Fruit fly (Drosophila melanogaster) whole organism, embryonic: ENCODE data around the gene Mettl4.
A peak's percentile ranks its signal among the peaks of the same experiment; 100 is the strongest.

ENCODE experiments used
- Bgb ChIP-seq: fragments of 200-800 bp; sonication (Bioruptor generic); IDR thresholded peaks from 2 replicates; pipeline ENCODE4 v1.3.6; 2022; ENCODE audit warnings: missing biosample characterization, missing genetic modification characterization; ENCODE audit not compliant: partially characterized antibody
- CG12219 ChIP-seq: fragments of 200-800 bp; sonication (Bioruptor generic); optimal IDR thresholded peaks from 3 replicates; lab custom pipeline; 2018; ENCODE audit warnings: missing biosample characterization, mild to moderate bottlenecking, missing genetic modification characterization
- CG1233 ChIP-seq: fragments of 200-800 bp; sonication (Bioruptor generic); optimal IDR thresholded peaks from 4 replicates; lab custom pipeline; 2018; ENCODE audit warnings: missing biosample characterization, mild to moderate bottlenecking, missing genetic modification characterization
- CG13287 ChIP-seq: fragments of 200-800 bp; sonication (Bioruptor generic); IDR thresholded peaks from 2 replicates; pipeline ENCODE4 v1.3.6; 2022; ENCODE audit warnings: missing biosample characterization, missing genetic modification characterization; ENCODE audit not compliant: partially characterized antibody
- CG15696 ChIP-seq: fragments of 200-800 bp; sonication (Bioruptor generic); optimal IDR thresholded peaks from 2 replicates; lab custom pipeline; 2019; ENCODE audit warnings: missing biosample characterization, mild to moderate bottlenecking, missing genetic modification characterization, moderate library complexity
- CG17385 ChIP-seq: fragments of 200-800 bp; sonication (Bioruptor generic); optimal IDR thresholded peaks from 3 replicates; lab custom pipeline; 2018; ENCODE audit warnings: missing biosample characterization, mild to moderate bottlenecking, missing genetic modification characterization
- CG18476 ChIP-seq: fragments of 200-800 bp; sonication (Bioruptor generic); optimal IDR thresholded peaks from 2 replicates; lab custom pipeline; 2016; ENCODE audit warnings: missing biosample characterization, mild to moderate bottlenecking, missing genetic modification characterization
- CG2120 ChIP-seq: fragments of 200-800 bp; sonication (Bioruptor generic); optimal IDR thresholded peaks from 3 replicates; lab custom pipeline; 2016; ENCODE audit warnings: missing biosample characterization, missing genetic modification characterization
- CG31441 ChIP-seq: fragments of 200-800 bp; sonication (Bioruptor generic); IDR thresholded peaks from 2 replicates; pipeline ENCODE4 v1.3.6; 2022; ENCODE audit warnings: missing biosample characterization, missing genetic modification characterization
- CG7357 ChIP-seq: fragments of 200-800 bp; sonication (Bioruptor generic); IDR thresholded peaks from 3 replicates; pipeline ENCODE4 v1.3.6; 2022; ENCODE audit warnings: missing biosample characterization, missing genetic modification characterization
- CG8924 ChIP-seq: fragments of 200-800 bp; optimal IDR thresholded peaks from 3 replicates; lab custom pipeline; 2019; ENCODE audit warnings: missing biosample characterization, mild to moderate bottlenecking, missing genetic modification characterization, moderate library complexity
- CG9437 ChIP-seq: fragments of 200-800 bp; sonication (Bioruptor generic); optimal IDR thresholded peaks from 2 replicates; lab custom pipeline; 2018; ENCODE audit warnings: missing biosample characterization, mild to moderate bottlenecking, missing genetic modification characterization
- D19A ChIP-seq: fragments of 200-800 bp; optimal IDR thresholded peaks from 3 replicates; lab custom pipeline; 2019; ENCODE audit warnings: missing biosample characterization, mild to moderate bottlenecking, missing genetic modification characterization, moderate library complexity
- D19B ChIP-seq: fragments of 200-800 bp; sonication (Bioruptor generic); optimal IDR thresholded peaks from 2 replicates; lab custom pipeline; 2017; ENCODE audit warnings: missing biosample characterization, mild to moderate bottlenecking, missing genetic modification characterization
- Dek ChIP-seq: fragments of 200-800 bp; sonication (Bioruptor generic); optimal IDR thresholded peaks from 3 replicates; lab custom pipeline; 2019; ENCODE audit warnings: missing biosample characterization, mild to moderate bottlenecking, missing genetic modification characterization, moderate library complexity
- HLH54F ChIP-seq: fragments of 200-800 bp; sonication (Bioruptor generic); optimal IDR thresholded peaks from 3 replicates; lab custom pipeline; 2016; ENCODE audit warnings: missing biosample characterization, missing genetic modification characterization
- Hmr ChIP-seq: fragments of 200-800 bp; sonication (Bioruptor generic); optimal IDR thresholded peaks from 3 replicates; lab custom pipeline; 2017; ENCODE audit warnings: mild to moderate bottlenecking, missing biosample characterization, missing genetic modification reagents, missing genetic modification characterization
- Hsf ChIP-seq: fragments of 200-800 bp; sonication (Bioruptor generic); optimal IDR thresholded peaks from 3 replicates; lab custom pipeline; 2016; ENCODE audit warnings: missing biosample characterization, missing genetic modification characterization
- Mad ChIP-seq: fragments of 200-800 bp; sonication (Bioruptor generic); optimal IDR thresholded peaks from 2 replicates; lab custom pipeline; 2016; ENCODE audit warnings: missing biosample characterization, missing genetic modification characterization
- Med ChIP-seq: fragments of 200-800 bp; sonication (Bioruptor generic); peaks from one replicate; lab custom pipeline; 2016; ENCODE audit warnings: missing biosample characterization, missing genetic modification characterization, mild to moderate bottlenecking, inconsistent platforms, moderate library complexity
- Mrtf ChIP-seq: fragments of 200-800 bp; sonication (Bioruptor generic); IDR thresholded peaks from 3 replicates; pipeline ENCODE4 v1.3.6; 2022; ENCODE audit warnings: missing biosample characterization, missing genetic modification characterization
- Six4 ChIP-seq: fragments of 200-800 bp; sonication (Bioruptor generic); optimal IDR thresholded peaks from 2 replicates; lab custom pipeline; 2016; ENCODE audit warnings: missing biosample characterization, missing genetic modification characterization
- Taf1 ChIP-seq: fragments of 200-800 bp; sonication (Bioruptor generic); IDR thresholded peaks from 2 replicates; pipeline ENCODE4 v1.3.6; 2022; ENCODE audit warnings: missing biosample characterization, missing genetic modification characterization
- Tbp ChIP-seq: fragments of >200 bp; optimal IDR thresholded peaks from 2 replicates; lab custom pipeline; 2018; ENCODE audit warnings: missing biosample characterization, missing genetic modification characterization
- abd-A ChIP-seq: fragments of 200-800 bp; sonication (Bioruptor generic); optimal IDR thresholded peaks from 3 replicates; lab custom pipeline; 2019; ENCODE audit warnings: missing biosample characterization, mild to moderate bottlenecking, missing genetic modification characterization, moderate library complexity
- ato ChIP-seq: fragments of 200-800 bp; sonication (Bioruptor generic); IDR thresholded peaks from 2 replicates; pipeline ENCODE4 v1.3.6; 2022; ENCODE audit warnings: missing biosample characterization, missing genetic modification characterization; ENCODE audit not compliant: partially characterized antibody
- az2 ChIP-seq: fragments of 200-800 bp; sonication (Bioruptor generic); optimal IDR thresholded peaks from 3 replicates; lab custom pipeline; 2016; ENCODE audit warnings: missing biosample characterization, missing genetic modification characterization
- cwo ChIP-seq: fragments of 200-800 bp; sonication (Bioruptor generic); optimal IDR thresholded peaks from 3 replicates; lab custom pipeline; 2017; ENCODE audit warnings: missing biosample characterization, missing genetic modification characterization, mild to moderate bottlenecking, moderate library complexity, missing genetic modification reagents
- esg ChIP-seq: fragments of 200-800 bp; sonication (Bioruptor generic); conservative IDR thresholded peaks from 2 replicates; pipeline ENCODE4 v1.3.6; 2022; ENCODE audit warnings: missing biosample characterization, missing genetic modification characterization
- grn ChIP-seq: fragments of 200-800 bp; sonication (Bioruptor generic); optimal IDR thresholded peaks from 3 replicates; lab custom pipeline; 2017; ENCODE audit warnings: missing biosample characterization, missing genetic modification characterization
- hb ChIP-seq: fragments of 200-800 bp; sonication (Bioruptor generic); IDR thresholded peaks from 3 replicates; pipeline ENCODE4 v1.3.6; 2022; ENCODE audit warnings: missing biosample characterization, missing genetic modification characterization; ENCODE audit not compliant: partially characterized antibody
- lov ChIP-seq, 2 experiments: fragments of 200-800 bp in 1 of 2; fragments of >200 bp in 1 of 2; sonication (Bioruptor generic) in 1 of 2; IDR thresholded peaks in 1 of 2; optimal IDR thresholded peaks in 1 of 2; 2 replicates in 1 of 2; 3 replicates in 1 of 2; pipeline versions ENCODE4 v1.3.6 to Lab custom; 2017 to 2022; ENCODE audit warnings: missing biosample characterization in 1 of 2, missing genetic modification characterization in 1 of 2
- sd ChIP-seq: fragments of 200-800 bp; sonication (Bioruptor generic); optimal IDR thresholded peaks from 3 replicates; lab custom pipeline; 2018; ENCODE audit warnings: missing biosample characterization, mild to moderate bottlenecking, missing genetic modification characterization, moderate library complexity
- sna ChIP-seq: fragments of 200-800 bp; sonication (Bioruptor generic); IDR thresholded peaks from 2 replicates; pipeline ENCODE4 v1.3.6; 2022; ENCODE audit warnings: missing biosample characterization, missing genetic modification characterization; ENCODE audit not compliant: partially characterized antibody
- ssp ChIP-seq: fragments of 200-800 bp; sonication (Bioruptor generic); IDR thresholded peaks from 2 replicates; pipeline ENCODE4 v1.3.6; 2022; ENCODE audit warnings: missing biosample characterization, missing genetic modification characterization
- tup ChIP-seq: fragments of 200-800 bp; sonication (Bioruptor generic); optimal IDR thresholded peaks from 2 replicates; lab custom pipeline; 2016; ENCODE audit warnings: missing biosample characterization, mild to moderate bottlenecking, missing genetic modification characterization, moderate library complexity
- vvl ChIP-seq: fragments of 200-800 bp; sonication (Bioruptor generic); IDR thresholded peaks from 2 replicates; pipeline ENCODE4 v1.3.6; 2022; ENCODE audit warnings: missing biosample characterization, missing genetic modification characterization

The Mettl4 gene

dm6 chr3R:16655494-16656493 lies 4.8 kb upstream of the Mettl4 start, which contains the start of gene modSP (continued):
- TF ChIP-seq Mrtf (GFP tag; lab: Robert Waterston, UW) (peak; percentile 37; the same call in 1 of the 3 replicates), ato (GFP tag; lab: Robert Waterston, UW) (peak; percentile 85), Med (GFP tag; lab: Kevin White, UChicago) (peak; percentile 75), CG12219 (GFP tag; lab: Kevin White, UChicago) (no peak), ssp (GFP tag; lab: Robert Waterston, UW) (peak; percentile 64), hb (GFP tag; lab: Robert Waterston, UW) (peak; percentile 69), lov (optimal IDR thresholded peaks at IDR 0.05; lab: Kevin White, UChicago) (no peak), lov (GFP tag; IDR thresholded peaks at IDR 0.05; lab: Robert Waterston, UW) (no peak), CG18476 (GFP tag; lab: Kevin White, UChicago) (peak; percentile 28), CG17385 (GFP tag; lab: Kevin White, UChicago) (no peak), CG31441 (0 out of 2 replicates have a peak, but pooled peaks have one; percentile 52), vvl (peak; percentile 61), CG7357 (peak; percentile 18; the same call in 1 of the 3 replicates), Hsf (GFP tag; lab: Kevin White, UChicago) (no peak), cwo (GFP tag; lab: Kevin White, UChicago) (no peak), HLH54F (GFP tag; lab: Kevin White, UChicago) (peak; percentile 52), D19B (GFP tag; lab: Kevin White, UChicago) (peak; percentile 45), CG9437 (peak; percentile 86), D19A (tag; lab: Kevin White, UChicago) (peak; percentile 39), tup (GFP tag; lab: Kevin White, UChicago) (no peak), CG2120 (GFP tag; lab: Kevin White, UChicago) (peak; percentile 72), sna (peak; percentile 63; the same call in 1 of the 2 replicates), esg (GFP tag; lab: Robert Waterston, UW) (no peak), CG1233 (GFP tag; lab: Kevin White, UChicago) (no peak), grn (peak; percentile 69), Dek (tag; lab: Kevin White, UChicago) (peak; percentile 4), sd (tag; lab: Kevin White, UChicago) (peak; percentile 62), Tbp (GFP tag; lab: Kevin White, UChicago) (no peak), Taf1 (peak; percentile 38; the same call in 1 of the 2 replicates), Bgb (GFP tag; lab: Robert Waterston, UW) (peak; percentile 78), Hmr (peak; percentile 68), Six4 (GFP tag; lab: Kevin White, UChicago) (no peak), az2 (peak; percentile 35), abd-A (tag; lab: Kevin White, UChicago) (peak; percentile 24), Mad (GFP tag; lab: Kevin White, UChicago) (peak; percentile 37), CG15696 (peak; percentile 14), CG8924 (peak; percentile 35), CG13287 (GFP tag; lab: Robert Waterston, UW) (peak; percentile 76; the same call in 1 of the 2 replicates)
